Fruit fly (Drosophila melanogaster): Measurements from ENCODE around the gene Rga.
A peak's percentile ranks its signal among the peaks of the same experiment; 100 is the strongest.

Gene Rga

dm6 chr3R:5620387-5620956 lies 7.6 kb upstream of the Rga start:
- no peak for TF ChIP-seq CG12768 (GFP tag; optimal IDR thresholded peaks at IDR 0.05)
- TF ChIP-seq kay (GFP tag; ENCODE audit: borderline replicate concordance) = no peak
- TF ChIP-seq tj (GFP tag; optimal IDR thresholded peaks at IDR 0.05) = no peak
- TF ChIP-seq CG14711 (tag; optimal IDR thresholded peaks at IDR 0.05) = no peak
- TF ChIP-seq CG1620 (GFP tag; optimal IDR thresholded peaks at IDR 0.05) = no peak
- peak; percentile 5 for TF ChIP-seq CG11617 (GFP tag; optimal IDR thresholded peaks at IDR 0.05)

dm6 chr3R:5617923-5618623 lies 5.2 kb upstream of the Rga start:
- TF ChIP-seq CG11617 (GFP tag; optimal IDR thresholded peaks at IDR 0.05) (no peak), CG5204 (GFP tag; optimal IDR thresholded peaks at IDR 0.05) (no peak), CG7101 (tag; optimal IDR thresholded peaks at IDR 0.05) (no peak), ovo (GFP tag; optimal IDR thresholded peaks at IDR 0.05) (no peak), toe (GFP tag; optimal IDR thresholded peaks at IDR 0.05) (no peak), cic (GFP tag; optimal IDR thresholded peaks at IDR 0.05) (no peak), Hr96 (GFP tag; optimal IDR thresholded peaks at IDR 0.05) (no peak), pad (GFP tag; optimal IDR thresholded peaks at IDR 0.05) (no peak), CG33017 (tag; optimal IDR thresholded peaks at IDR 0.05) (no peak)

dm6 chr3R:5615484-5615883 lies 2.6 kb upstream of the Rga start:
- TF ChIP-seq kay (GFP tag; ENCODE audit: borderline replicate concordance) = no peak
- no peak for TF ChIP-seq CG7101 (tag; optimal IDR thresholded peaks at IDR 0.05)
- no peak for TF ChIP-seq Mnt (GFP tag; optimal IDR thresholded peaks at IDR 0.05)
- no peak for TF ChIP-seq pad (GFP tag; optimal IDR thresholded peaks at IDR 0.05)
- TF ChIP-seq CG11617 (GFP tag; optimal IDR thresholded peaks at IDR 0.05) = no peak
- TF ChIP-seq CG1620 (GFP tag; optimal IDR thresholded peaks at IDR 0.05) = no peak
- no peak for TF ChIP-seq Hr96 (GFP tag; optimal IDR thresholded peaks at IDR 0.05)
- TF ChIP-seq CG7045 (GFP tag; optimal IDR thresholded peaks at IDR 0.05) = no peak
- no peak for TF ChIP-seq Clk (GFP tag; optimal IDR thresholded peaks at IDR 0.05)
- no peak for TF ChIP-seq Crg-1 (GFP tag; optimal IDR thresholded peaks at IDR 0.05)
- no peak for TF ChIP-seq CG12768 (GFP tag; optimal IDR thresholded peaks at IDR 0.05)
- TF ChIP-seq CG33017 (tag; optimal IDR thresholded peaks at IDR 0.05) = no peak
- no peak for TF ChIP-seq bab1 (GFP tag; optimal IDR thresholded peaks at IDR 0.05)
- no peak for TF ChIP-seq ovo (GFP tag; optimal IDR thresholded peaks at IDR 0.05)

dm6 chr3R:5613114-5613443 lies 167 bp upstream of the Rga start, which contains the start of gene Atu:
Gene Atu, plus strand, starts transcription at chr3R:5613358.
- peak; percentile 36 for TF ChIP-seq Mnt (GFP tag; optimal IDR thresholded peaks at IDR 0.05)
- TF ChIP-seq CG11617 (GFP tag; optimal IDR thresholded peaks at IDR 0.05) = peak; percentile 59
- peak; percentile 26 for TF ChIP-seq tj (GFP tag; optimal IDR thresholded peaks at IDR 0.05)
- no peak for TF ChIP-seq CG5204 (GFP tag; optimal IDR thresholded peaks at IDR 0.05)
- TF ChIP-seq pad (GFP tag; optimal IDR thresholded peaks at IDR 0.05) = peak; percentile 5
- TF ChIP-seq CG33017 (tag; optimal IDR thresholded peaks at IDR 0.05) = no peak
- TF ChIP-seq bab1 (GFP tag; optimal IDR thresholded peaks at IDR 0.05) = peak; percentile 40
- peak; percentile 23 for TF ChIP-seq CG7045 (GFP tag; optimal IDR thresholded peaks at IDR 0.05)
- TF ChIP-seq ovo (GFP tag; optimal IDR thresholded peaks at IDR 0.05) = peak; percentile 46
- TF ChIP-seq kay (GFP tag; ENCODE audit: borderline replicate concordance) = no peak
- TF ChIP-seq cic (GFP tag; optimal IDR thresholded peaks at IDR 0.05) = no peak
- TF ChIP-seq CG12768 (GFP tag; optimal IDR thresholded peaks at IDR 0.05) = peak; percentile 7
- no peak for TF ChIP-seq toe (GFP tag; optimal IDR thresholded peaks at IDR 0.05)
- TF ChIP-seq cnc (optimal IDR thresholded peaks at IDR 0.05) = no peak
- TF ChIP-seq CG14711 (tag; optimal IDR thresholded peaks at IDR 0.05) = no peak
- TF ChIP-seq CG1620 (GFP tag; optimal IDR thresholded peaks at IDR 0.05) = no peak
- peak; percentile 23 for TF ChIP-seq CG7101 (tag; optimal IDR thresholded peaks at IDR 0.05)
- no peak for TF ChIP-seq Clk (GFP tag; optimal IDR thresholded peaks at IDR 0.05)
- TF ChIP-seq Hr96 (GFP tag; optimal IDR thresholded peaks at IDR 0.05) = no peak
- peak; percentile 14 for TF ChIP-seq Crg-1 (GFP tag; optimal IDR thresholded peaks at IDR 0.05)

dm6 chr3R:5611733-5612132 lies 1.2 kb downstream of the Rga start:
- no peak for TF ChIP-seq CG11617 (GFP tag; optimal IDR thresholded peaks at IDR 0.05)
- no peak for TF ChIP-seq cnc (optimal IDR thresholded peaks at IDR 0.05)

- TF ChIP-seq CG11617 (GFP tag; optimal IDR thresholded peaks at IDR 0.05) (no peak), pad (GFP tag; optimal IDR thresholded peaks at IDR 0.05) (peak; percentile 0)
These were observed 1.7 kb downstream of the Rga start for dm6 chr3R:5611167-5611566.

- TF ChIP-seq CG14711 (tag; optimal IDR thresholded peaks at IDR 0.05) (no peak), tj (GFP tag; optimal IDR thresholded peaks at IDR 0.05) (no peak), pad (GFP tag; optimal IDR thresholded peaks at IDR 0.05) (no peak), cic (GFP tag; optimal IDR thresholded peaks at IDR 0.05) (no peak), Crg-1 (GFP tag; optimal IDR thresholded peaks at IDR 0.05) (no peak), kay (GFP tag; ENCODE audit: borderline replicate concordance) (no peak), cnc (optimal IDR thresholded peaks at IDR 0.05) (no peak), CG11617 (GFP tag; optimal IDR thresholded peaks at IDR 0.05) (no peak), CG33017 (tag; optimal IDR thresholded peaks at IDR 0.05) (no peak), Mnt (GFP tag; optimal IDR thresholded peaks at IDR 0.05) (no peak)
These were observed 2.3 kb downstream of the Rga start for dm6 chr3R:5610656-5611055.

Measured in whole organism, adult.